Fruit fly (Drosophila melanogaster) whole organism: ENCODE measurements around the gene CG13693.

Experiments used
- CG8478 ChIP-seq: fragments of >200 bp; optimal IDR thresholded peaks from 2 replicates; lab custom pipeline; 2018; ENCODE audit warnings: inconsistent platforms
- Dll ChIP-seq: fragments of >200 bp; optimal IDR thresholded peaks from 2 replicates; lab custom pipeline; 2017
- EcR ChIP-seq, 2 experiments: fragments of >200 bp; optimal IDR thresholded peaks; 2 replicates each; lab custom pipeline; 2017; ENCODE audit warnings: missing biosample characterization in 2 of 2, missing genetic modification characterization in 2 of 2, missing genetic modification reagents in 2 of 2
- pan ChIP-seq: fragments of >200 bp; optimal IDR thresholded peaks from 2 replicates; lab custom pipeline; 2017
- psq ChIP-seq: fragments of >200 bp; optimal IDR thresholded peaks from 2 replicates; lab custom pipeline; 2017
- usp ChIP-seq: fragments of >200 bp; optimal IDR thresholded peaks from 2 replicates; lab custom pipeline; 2017; ENCODE audit warnings: missing biosample characterization, missing genetic modification characterization, mixed read lengths

Gene CG13693

DNA sequence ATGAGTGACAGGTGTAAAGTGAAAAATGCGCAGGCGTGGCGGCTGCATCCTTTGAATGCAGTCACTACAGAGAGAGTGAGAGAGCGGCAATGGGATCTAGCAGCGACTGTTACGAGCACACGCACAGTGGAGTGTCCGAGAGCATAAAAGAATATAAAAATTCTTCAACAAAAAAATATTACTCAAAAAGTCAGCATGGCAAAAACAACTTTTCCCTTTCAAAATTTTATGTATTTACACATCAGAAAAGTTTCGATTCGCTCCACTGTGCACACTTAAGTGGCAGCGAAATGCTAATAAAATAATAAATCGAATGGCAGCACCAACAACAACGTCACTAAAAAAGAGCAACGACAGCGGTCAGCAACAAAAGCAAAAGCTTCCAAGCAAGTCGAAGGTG lies 8.9 kb upstream of the CG13693 start:
- no peak for TF ChIP-seq pan (lab: Kevin White, UChicago)
- no peak for TF ChIP-seq EcR (GFP tag; optimal IDR thresholded peaks at IDR 0.05; lab: Kevin White, UChicago)
- no peak for TF ChIP-seq psq (lab: Kevin White, UChicago)
- no peak for TF ChIP-seq Dll (lab: Kevin White, UChicago)
- no peak for TF ChIP-seq CG8478 (lab: Kevin White, UChicago)
- TF ChIP-seq usp (GFP tag; lab: Kevin White, UChicago): no peak

DNA sequence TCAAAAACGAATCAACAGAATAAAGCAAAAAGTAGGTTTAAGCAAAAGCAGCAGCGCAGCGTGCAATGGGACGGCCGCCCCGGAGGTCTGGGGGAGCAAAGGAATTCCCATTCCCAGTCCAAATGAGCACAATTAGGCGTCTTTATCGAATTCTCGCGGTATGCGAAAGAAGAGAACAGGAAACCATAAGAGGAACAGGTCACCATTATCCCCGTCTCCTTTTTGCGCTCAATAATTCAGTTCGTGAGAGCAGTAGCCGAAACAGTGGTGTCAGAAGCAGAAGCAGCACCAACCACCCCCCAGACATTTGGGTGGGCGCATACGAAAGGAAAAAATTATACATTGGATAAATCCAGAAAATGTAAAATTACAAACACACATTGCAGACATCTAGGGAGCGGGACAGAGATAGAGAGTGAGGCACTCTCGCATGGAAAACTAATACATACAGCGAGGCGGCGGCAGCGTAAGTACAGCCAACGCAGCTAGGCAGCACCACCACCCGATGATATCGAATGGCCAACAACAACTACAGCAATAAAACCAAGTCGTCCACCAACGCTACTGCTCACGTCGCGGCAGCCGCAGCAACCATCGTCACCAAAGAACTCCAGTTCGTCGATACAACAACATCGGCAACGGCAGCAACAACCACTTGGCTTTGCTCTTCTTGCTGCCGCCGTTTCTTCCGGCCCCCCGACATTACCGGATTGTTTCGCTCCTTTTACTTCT lies 8.3 kb upstream of the CG13693 start:
- TF ChIP-seq Dll (lab: Kevin White, UChicago) (no peak), usp (GFP tag; lab: Kevin White, UChicago) (no peak), pan (lab: Kevin White, UChicago) (no peak), EcR (GFP tag; optimal IDR thresholded peaks at IDR 0.05; lab: Kevin White, UChicago) (no peak), CG8478 (lab: Kevin White, UChicago) (no peak), psq (lab: Kevin White, UChicago) (no peak)

DNA sequence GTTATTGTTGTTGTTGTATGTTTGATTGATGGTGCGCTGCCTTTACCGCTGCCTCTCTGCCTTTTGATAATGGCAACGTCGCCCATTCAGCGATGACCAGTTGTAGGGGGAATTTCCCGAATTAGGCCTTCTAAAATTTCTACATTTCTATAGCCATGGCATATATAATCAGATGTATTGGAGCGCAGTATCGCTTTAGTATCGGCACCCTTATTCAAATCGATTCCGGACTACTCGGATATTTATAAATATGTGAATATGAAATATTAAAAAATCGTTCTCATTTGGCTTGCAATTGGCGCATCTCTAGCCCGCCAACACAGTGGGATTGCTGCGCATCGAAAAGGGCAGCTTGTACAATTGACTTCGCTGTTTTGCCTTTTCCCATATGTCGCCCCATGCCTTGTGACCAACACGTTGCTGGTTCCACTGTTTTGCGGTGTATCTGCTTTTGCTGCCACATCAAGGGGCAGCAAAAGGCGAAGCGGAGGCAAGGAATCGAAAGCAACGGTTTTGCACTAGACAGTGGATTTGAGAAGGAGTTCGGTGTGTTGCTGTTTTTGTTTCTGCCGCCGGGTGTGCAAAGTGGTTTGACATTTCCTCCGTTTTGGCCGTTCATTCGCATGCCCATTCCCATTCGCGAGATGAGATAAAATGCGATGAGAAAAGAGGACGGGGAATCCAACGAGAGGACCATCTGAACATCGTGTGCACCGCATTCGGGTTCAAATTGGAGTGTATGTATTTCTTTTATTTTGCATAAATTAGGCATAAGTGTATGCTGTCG lies 7.5 kb upstream of the CG13693 start:
- TF ChIP-seq EcR (GFP tag; optimal IDR thresholded peaks at IDR 0.05; lab: Kevin White, UChicago) (no peak), usp (GFP tag; lab: Kevin White, UChicago) (no peak), Dll (lab: Kevin White, UChicago) (no peak), psq (lab: Kevin White, UChicago) (no peak), pan (lab: Kevin White, UChicago) (no peak), CG8478 (lab: Kevin White, UChicago) (no peak)

dm6 chr2L:225386-225682 lies 7.0 kb upstream of the CG13693 start:
- TF ChIP-seq CG8478 (lab: Kevin White, UChicago) (no peak), EcR (GFP tag; optimal IDR thresholded peaks at IDR 0.05; lab: Kevin White, UChicago) (no peak), Dll (lab: Kevin White, UChicago) (no peak), psq (lab: Kevin White, UChicago) (no peak), pan (lab: Kevin White, UChicago) (no peak), usp (GFP tag; lab: Kevin White, UChicago) (no peak)

DNA sequence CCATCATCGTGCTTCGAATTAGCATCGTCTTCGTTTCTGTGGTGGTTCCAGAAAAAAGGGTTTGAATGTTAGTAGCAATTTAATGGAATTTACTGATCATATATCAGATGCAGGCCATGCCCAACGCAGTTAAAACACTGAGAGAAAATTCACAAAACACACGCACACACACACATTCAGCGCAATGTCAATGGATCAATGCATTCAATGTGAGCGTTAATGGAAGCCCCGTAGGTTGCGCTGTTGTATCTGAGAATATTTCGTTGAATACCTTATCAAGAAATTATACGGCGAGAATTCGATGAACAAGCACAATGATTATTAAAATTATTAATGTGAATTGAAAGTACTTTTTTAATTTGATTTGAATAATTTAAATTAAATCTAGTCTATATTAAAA lies 4.0 kb upstream of the CG13693 start:
- TF ChIP-seq psq (lab: Kevin White, UChicago) (no peak), CG8478 (lab: Kevin White, UChicago) (no peak), usp (GFP tag; lab: Kevin White, UChicago) (no peak), pan (lab: Kevin White, UChicago) (no peak), EcR (GFP tag; optimal IDR thresholded peaks at IDR 0.05; lab: Kevin White, UChicago) (no peak), Dll (lab: Kevin White, UChicago) (no peak)

dm6 chr2L:240176-240769 lies 8.0 kb downstream of the CG13693 start:
- no peak for TF ChIP-seq usp (GFP tag; lab: Kevin White, UChicago)
- TF ChIP-seq pan (lab: Kevin White, UChicago): no peak
- TF ChIP-seq psq (lab: Kevin White, UChicago): no peak
- TF ChIP-seq EcR (GFP tag; optimal IDR thresholded peaks at IDR 0.05; lab: Kevin White, UChicago): no peak
- TF ChIP-seq Dll (lab: Kevin White, UChicago): no peak
- TF ChIP-seq CG8478 (lab: Kevin White, UChicago): no peak

- no peak for TF ChIP-seq usp (GFP tag; lab: Kevin White, UChicago)
- no peak for TF ChIP-seq EcR (GFP tag; optimal IDR thresholded peaks at IDR 0.05; lab: Kevin White, UChicago)
- no peak for TF ChIP-seq pan (lab: Kevin White, UChicago)
- no peak for TF ChIP-seq Dll (lab: Kevin White, UChicago)
- TF ChIP-seq psq (lab: Kevin White, UChicago): no peak
- no peak for TF ChIP-seq CG8478 (lab: Kevin White, UChicago)
These were observed 9.1 kb downstream of the CG13693 start for dm6 chr2L:241415-241814.

DNA sequence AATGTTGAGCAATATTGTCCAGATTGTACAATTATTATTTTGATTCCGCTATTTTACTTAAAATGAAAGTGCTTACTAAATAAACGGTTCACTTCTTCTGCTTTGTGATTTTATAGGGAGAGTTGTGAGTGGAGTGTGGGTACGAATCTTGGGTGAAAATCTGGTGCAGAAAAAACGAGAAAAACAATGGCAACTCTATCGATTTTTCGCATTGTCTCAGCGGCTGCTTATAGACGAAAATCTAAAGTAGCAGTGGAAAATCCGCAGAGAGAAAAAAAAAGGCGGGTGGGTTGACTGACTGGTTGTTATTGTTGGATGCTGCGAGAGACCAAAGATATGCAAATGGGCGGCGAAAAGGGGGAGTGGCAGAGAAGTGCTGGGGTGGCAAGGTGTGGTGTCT lies 10.8 kb downstream of the CG13693 start:
- TF ChIP-seq pan (lab: Kevin White, UChicago): no peak
- no peak for TF ChIP-seq EcR (GFP tag; optimal IDR thresholded peaks at IDR 0.05; lab: Kevin White, UChicago)
- no peak for TF ChIP-seq CG8478 (lab: Kevin White, UChicago)
- no peak for TF ChIP-seq usp (GFP tag; lab: Kevin White, UChicago)
- no peak for TF ChIP-seq Dll (lab: Kevin White, UChicago)
- no peak for TF ChIP-seq psq (lab: Kevin White, UChicago)

DNA sequence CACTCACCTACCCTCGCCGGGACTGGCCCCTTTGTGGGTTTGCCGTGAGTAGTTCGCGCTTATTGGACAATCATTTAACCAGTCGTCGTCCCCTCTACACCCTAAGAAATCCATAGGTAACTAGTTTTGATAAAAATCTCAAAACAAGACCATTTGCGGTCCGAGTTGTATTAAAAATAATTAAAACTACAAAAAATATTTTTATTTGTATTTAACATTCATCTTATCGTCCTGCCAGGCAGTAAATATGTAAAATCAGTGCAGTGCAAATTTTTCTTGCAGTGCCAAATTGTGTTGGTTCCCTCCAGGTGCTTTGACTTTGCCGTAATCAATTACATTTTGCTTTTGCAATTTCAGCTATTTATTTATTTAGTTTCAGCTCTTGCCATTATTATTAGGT lies 11.5 kb downstream of the CG13693 start:
- no peak for TF ChIP-seq EcR (GFP tag; optimal IDR thresholded peaks at IDR 0.05; lab: Kevin White, UChicago)
- no peak for TF ChIP-seq usp (GFP tag; lab: Kevin White, UChicago)
- TF ChIP-seq Dll (lab: Kevin White, UChicago): no peak
- TF ChIP-seq psq (lab: Kevin White, UChicago): no peak
- no peak for TF ChIP-seq pan (lab: Kevin White, UChicago)
- no peak for TF ChIP-seq CG8478 (lab: Kevin White, UChicago)

- TF ChIP-seq EcR (GFP tag; optimal IDR thresholded peaks at IDR 0.05; lab: Kevin White, UChicago): no peak
- no peak for TF ChIP-seq Dll (lab: Kevin White, UChicago)
- no peak for TF ChIP-seq usp (GFP tag; lab: Kevin White, UChicago)
- TF ChIP-seq psq (lab: Kevin White, UChicago): no peak
- no peak for TF ChIP-seq pan (lab: Kevin White, UChicago)
- TF ChIP-seq CG8478 (lab: Kevin White, UChicago): no peak
These were observed 12.3 kb downstream of the CG13693 start for dm6 chr2L:244559-244958.
